Worm (Caenorhabditis elegans) whole organism, L2 larva: ENCODE results near the gene ptrn-1.

Experiments
- C34F6.9 ChIP-seq: fragments of 150-350 bp; optimal IDR thresholded peaks from 2 replicates; lab custom pipeline; 2014; ENCODE audit warnings: missing biosample characterization, missing genetic modification characterization
- F13H6.1 ChIP-seq: sonication (generic microtip); optimal IDR thresholded peaks from 2 replicates; lab custom pipeline; 2016; ENCODE audit warnings: missing genetic modification characterization, missing compliant biosample characterization
- ZK546.5 ChIP-seq: sonication (generic microtip); optimal IDR thresholded peaks from 2 replicates; lab custom pipeline; 2017; ENCODE audit warnings: missing biosample characterization, missing genetic modification characterization
- ama-1 ChIP-seq: fragments of 150-350 bp; optimal IDR thresholded peaks from 2 replicates; lab custom pipeline; 2018; ENCODE audit warnings: inconsistent platforms
- blmp-1 ChIP-seq: sonication (generic microtip); optimal IDR thresholded peaks from 2 replicates; lab custom pipeline; 2017; ENCODE audit warnings: missing genetic modification characterization, mild to moderate bottlenecking, missing compliant biosample characterization, antibody characterized with exemption, moderate library complexity; ENCODE audit not compliant: insufficient read depth
- ceh-82 ChIP-seq: fragments of 150-350 bp; optimal IDR thresholded peaks from 2 replicates; lab custom pipeline; 2014; ENCODE audit warnings: missing biosample characterization, missing genetic modification characterization
- crh-2 ChIP-seq: sonication (generic microtip); optimal IDR thresholded peaks from 2 replicates; lab custom pipeline; 2017; ENCODE audit warnings: missing biosample characterization, missing genetic modification characterization
- egl-27 ChIP-seq: sonication (generic microtip); optimal IDR thresholded peaks from 3 replicates; lab custom pipeline; 2017; ENCODE audit warnings: missing biosample characterization, missing genetic modification reagents, missing genetic modification characterization
- elt-1 ChIP-seq: fragments of 150-350 bp; optimal IDR thresholded peaks from 2 replicates; lab custom pipeline; 2014; ENCODE audit warnings: missing biosample characterization, missing genetic modification characterization
- gmeb-1 ChIP-seq: fragments of 150-350 bp; optimal IDR thresholded peaks from 2 replicates; lab custom pipeline; 2014; ENCODE audit warnings: missing biosample characterization, missing genetic modification characterization
- lin-13 ChIP-seq: fragments of 150-350 bp; optimal IDR thresholded peaks from 2 replicates; lab custom pipeline; 2014; ENCODE audit warnings: missing biosample characterization, missing genetic modification reagents, missing genetic modification characterization
- lsy-2 ChIP-seq, 2 experiments: fragments of 150-350 bp in 1 of 2; sonication (generic microtip) in 1 of 2; optimal IDR thresholded peaks; 2 replicates each; lab custom pipeline; 2014 to 2017; ENCODE audit warnings: missing biosample characterization in 2 of 2, missing genetic modification characterization in 2 of 2
- mdl-1 ChIP-seq, 2 experiments: fragments of 150-350 bp in 1 of 2; sonication (generic microtip) in 1 of 2; optimal IDR thresholded peaks; 2 replicates each; lab custom pipeline; 2017; ENCODE audit warnings: missing biosample characterization in 2 of 2, missing genetic modification characterization in 2 of 2
- nhr-10 ChIP-seq: sonication (generic microtip); optimal IDR thresholded peaks from 2 replicates; lab custom pipeline; 2017; ENCODE audit warnings: missing biosample characterization, missing genetic modification characterization
- nhr-11 ChIP-seq: fragments of 150-350 bp; optimal IDR thresholded peaks from 2 replicates; lab custom pipeline; 2014; ENCODE audit warnings: missing biosample characterization, missing genetic modification characterization
- nhr-129 ChIP-seq: fragments of 150-350 bp; optimal IDR thresholded peaks from 2 replicates; lab custom pipeline; 2014; ENCODE audit warnings: missing biosample characterization, missing genetic modification characterization
- nhr-21 ChIP-seq: fragments of 150-350 bp; optimal IDR thresholded peaks from 2 replicates; lab custom pipeline; 2014; ENCODE audit warnings: missing biosample characterization, missing genetic modification characterization
- nhr-25 ChIP-seq: fragments of 150-350 bp; sonication (generic microtip); optimal IDR thresholded peaks from 3 replicates; lab custom pipeline; 2014; ENCODE audit warnings: missing biosample characterization, missing genetic modification characterization
- nhr-6 ChIP-seq: fragments of 150-350 bp; optimal IDR thresholded peaks from 2 replicates; lab custom pipeline; 2014; ENCODE audit warnings: missing biosample characterization, missing genetic modification characterization
- peb-1 ChIP-seq: fragments of 150-350 bp; optimal IDR thresholded peaks from 2 replicates; lab custom pipeline; 2014; ENCODE audit warnings: missing biosample characterization, missing genetic modification characterization
- sem-4 ChIP-seq: fragments of 150-350 bp; optimal IDR thresholded peaks from 2 replicates; lab custom pipeline; 2014; ENCODE audit warnings: missing biosample characterization, missing genetic modification reagents, missing genetic modification characterization
- skn-1 ChIP-seq: sonication (generic microtip); optimal IDR thresholded peaks from 2 replicates; lab custom pipeline; 2017; ENCODE audit warnings: missing biosample characterization, missing genetic modification characterization
- sma-3 ChIP-seq: sonication (generic microtip); optimal IDR thresholded peaks from 2 replicates; lab custom pipeline; 2016; ENCODE audit warnings: missing genetic modification reagents, missing genetic modification characterization, missing compliant biosample characterization
- sma-9 ChIP-seq, 2 experiments: fragments of 150-350 bp in 1 of 2; sonication (generic microtip) in 1 of 2; optimal IDR thresholded peaks; 2 replicates each; lab custom pipeline; 2014 to 2016; ENCODE audit warnings: missing genetic modification characterization in 2 of 2, mild to moderate bottlenecking in 1 of 2, missing biosample characterization in 1 of 2, missing compliant biosample characterization in 1 of 2, missing genetic modification reagents in 1 of 2, moderate library complexity in 1 of 2
- snpc-4 ChIP-seq: fragments of 150-350 bp; optimal IDR thresholded peaks from 2 replicates; lab custom pipeline; 2014; ENCODE audit warnings: missing biosample characterization, missing genetic modification characterization
- unc-39 ChIP-seq: fragments of 150-350 bp; optimal IDR thresholded peaks from 2 replicates; lab custom pipeline; 2014; ENCODE audit warnings: missing biosample characterization, missing genetic modification characterization
- ztf-11 ChIP-seq: sonication (generic microtip); optimal IDR thresholded peaks from 2 replicates; lab custom pipeline; 2017; ENCODE audit warnings: missing biosample characterization, missing genetic modification characterization
- ztf-4 ChIP-seq: fragments of 150-350 bp; optimal IDR thresholded peaks from 2 replicates; lab custom pipeline; 2014; ENCODE audit warnings: missing biosample characterization, missing genetic modification characterization

Gene ptrn-1

DNA sequence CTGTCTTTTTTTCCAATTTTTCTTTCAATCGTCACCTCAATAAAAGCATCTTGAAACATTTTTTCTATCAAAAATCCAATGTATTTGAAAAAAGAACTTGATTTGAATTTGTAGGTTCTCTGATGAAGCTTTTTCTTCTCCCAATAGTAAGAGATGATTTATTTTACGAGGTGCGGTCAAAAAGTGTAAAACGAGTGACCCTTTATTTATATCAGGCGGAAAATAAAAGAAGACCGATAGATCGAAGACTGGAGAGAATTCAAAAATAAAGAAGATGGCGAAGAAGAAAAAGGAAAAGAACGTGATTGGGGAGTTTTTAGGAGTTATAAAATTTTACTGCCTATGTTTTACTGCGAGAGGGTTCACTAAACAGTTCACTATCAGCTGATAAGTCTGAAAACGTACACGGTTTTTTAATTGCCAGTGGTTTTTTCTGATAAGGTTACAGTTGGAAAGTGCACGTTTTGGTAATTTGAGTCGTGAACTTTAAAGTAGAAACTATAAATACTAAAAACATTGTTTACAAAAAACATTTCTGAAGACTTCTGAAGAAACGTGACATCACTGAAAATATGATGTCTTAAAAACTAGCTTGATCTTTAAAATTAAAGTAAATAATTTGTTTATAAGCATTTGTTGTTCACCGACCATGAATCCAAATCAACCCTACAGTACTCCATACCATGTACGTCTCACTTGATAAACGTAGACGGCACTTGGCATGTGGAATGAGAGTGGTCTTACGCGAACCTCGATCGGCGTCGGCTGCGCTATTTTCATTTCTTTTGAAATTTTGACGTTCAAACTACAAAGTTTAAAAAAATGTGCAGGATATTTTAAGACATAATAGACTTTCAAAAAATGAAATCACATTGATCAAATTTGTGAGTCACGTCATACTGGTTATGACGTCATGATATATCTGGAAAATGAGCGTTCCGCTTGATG lies 26.1 kb upstream of the ptrn-1 start:
- TF ChIP-seq sem-4 (tag; lab: Kevin White, UChicago), result peak; percentile 11
- TF ChIP-seq C34F6.9, result peak; percentile 30
- peak; percentile 25 for TF ChIP-seq ama-1
- TF ChIP-seq nhr-6 (tag; lab: Kevin White, UChicago), result peak; percentile 24
- TF ChIP-seq ceh-82 (tag; lab: Kevin White, UChicago), result no peak

DNA sequence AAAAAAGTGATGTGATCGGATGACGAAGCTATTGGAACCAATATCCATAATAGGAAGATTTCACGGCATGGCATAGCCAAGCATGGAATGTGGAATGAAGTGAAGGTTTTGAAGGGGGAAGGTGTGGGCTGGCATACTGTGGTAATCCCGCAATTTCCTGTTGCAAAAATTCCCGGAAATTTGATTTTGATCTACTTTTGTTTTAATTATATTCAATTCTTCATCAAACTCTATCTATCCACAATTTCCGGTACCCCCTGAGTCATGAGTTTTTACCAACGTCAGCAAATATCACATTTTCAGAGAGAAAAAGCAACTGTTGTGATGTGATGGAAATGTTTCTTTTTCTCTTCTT lies 25.4 kb upstream of the ptrn-1 start, which contains the start of gene gcy-11:
Gene gcy-11, minus strand, starts transcription at position 101 of the 355 bp plus-strand sequence.
- TF ChIP-seq ztf-4 (tag; lab: Kevin White, UChicago) (no peak), nhr-129 (tag; lab: Kevin White, UChicago) (peak; percentile 3), sma-9 (GFP tag; optimal IDR thresholded peaks at IDR 0.05; lab: Kevin White, UChicago) (peak; percentile 20), sma-9 (tag; optimal IDR thresholded peaks at IDR 0.05; lab: Kevin White, UChicago) (no peak)

DNA sequence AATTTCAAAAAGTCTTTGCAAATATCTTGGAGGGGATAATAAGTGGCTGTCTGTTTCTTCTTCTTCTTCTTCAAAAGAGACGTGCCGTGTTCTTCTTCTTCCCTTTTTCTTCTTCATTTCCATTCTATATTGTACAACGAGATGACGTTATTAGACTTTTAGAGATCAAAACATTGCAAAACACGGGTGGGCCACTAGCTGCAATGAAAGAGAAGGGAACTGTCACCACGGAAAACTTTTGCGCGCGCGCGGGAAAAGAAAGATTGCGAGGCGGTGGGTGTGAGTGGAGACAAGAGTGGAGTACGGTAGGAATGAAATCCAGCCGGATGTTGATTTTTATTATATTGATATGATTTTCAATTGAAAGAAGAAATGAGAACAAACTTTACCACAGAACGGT lies 24.1 kb upstream of the ptrn-1 start:
- peak; percentile 24 for TF ChIP-seq nhr-25 (tag; lab: Kevin White, UChicago)
- TF ChIP-seq blmp-1 (tag; lab: Kevin White, UChicago), result peak; percentile 60
- TF ChIP-seq sma-9 (GFP tag; optimal IDR thresholded peaks at IDR 0.05; lab: Kevin White, UChicago), result peak; percentile 49
- TF ChIP-seq sma-9 (tag; optimal IDR thresholded peaks at IDR 0.05; lab: Kevin White, UChicago), result no peak
- no peak for TF ChIP-seq nhr-10 (tag; lab: Kevin White, UChicago)
- TF ChIP-seq lsy-2 (tag; optimal IDR thresholded peaks at IDR 0.05; lab: Kevin White, UChicago), result no peak
- peak; percentile 47 for TF ChIP-seq nhr-21 (tag; lab: Kevin White, UChicago)
- peak; percentile 37 for TF ChIP-seq sma-3

DNA sequence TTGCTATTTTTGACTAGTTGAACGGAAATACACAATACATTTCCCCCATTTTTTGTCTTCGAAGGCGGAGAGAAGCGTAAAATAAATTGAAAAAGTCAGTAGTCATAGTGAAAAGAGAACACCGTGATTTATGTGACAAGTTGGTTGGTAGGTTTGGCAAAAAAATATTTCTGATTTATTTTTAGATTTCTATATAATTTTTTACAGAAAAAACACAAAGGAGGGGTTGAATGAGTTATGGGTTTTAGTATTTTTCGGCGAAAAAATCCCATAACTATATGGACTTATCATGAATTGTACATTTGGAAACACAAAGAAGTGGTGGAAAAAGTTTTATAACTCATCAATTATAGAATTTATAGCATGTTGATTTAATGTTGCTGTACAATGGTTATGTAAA lies 15.5 kb upstream of the ptrn-1 start, which contains the start of gene C30G4.2:
Gene C30G4.2, minus strand, starts transcription at position 101 of the 400 bp plus-strand sequence.
- no peak for TF ChIP-seq sma-3
- TF ChIP-seq snpc-4 (tag; lab: Kevin White, UChicago), result no peak

DNA sequence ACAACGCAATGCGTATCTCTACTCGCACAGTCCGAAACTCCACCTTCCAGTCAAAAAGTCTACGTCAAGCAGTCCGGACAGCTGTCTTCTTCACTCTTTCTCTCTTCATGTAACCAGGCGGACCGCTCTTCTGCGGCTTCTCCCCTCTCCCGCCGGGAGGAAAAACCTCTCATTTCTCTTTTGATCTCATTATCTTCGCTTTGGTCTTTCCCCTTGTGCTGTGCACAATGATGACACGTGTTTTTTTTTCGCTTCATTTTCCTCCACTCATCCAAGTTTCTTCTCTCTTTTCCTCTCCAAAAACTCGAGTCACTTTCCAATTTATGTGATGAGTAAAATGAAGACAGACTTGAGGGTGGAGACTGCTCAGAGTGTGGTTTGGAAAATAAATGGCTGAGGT lies 12.9 kb upstream of the ptrn-1 start, which contains the start of gene F35B3.7:
Gene F35B3.7, minus strand, starts transcription at position 133 of the 400 bp plus-strand sequence.
- peak; percentile 5 for TF ChIP-seq C34F6.9
- peak; percentile 61 for TF ChIP-seq F13H6.1 (tag; lab: Kevin White, UChicago)
- TF ChIP-seq nhr-6 (tag; lab: Kevin White, UChicago), result no peak
- no peak for TF ChIP-seq blmp-1 (tag; lab: Kevin White, UChicago)
- TF ChIP-seq nhr-129 (tag; lab: Kevin White, UChicago), result peak; percentile 72
- peak; percentile 42 for TF ChIP-seq sma-9 (GFP tag; optimal IDR thresholded peaks at IDR 0.05; lab: Kevin White, UChicago)
- no peak for TF ChIP-seq sma-9 (tag; optimal IDR thresholded peaks at IDR 0.05; lab: Kevin White, UChicago)
- no peak for TF ChIP-seq ZK546.5 (tag; lab: Kevin White, UChicago)
- TF ChIP-seq, all 48 proteins: peak for 4

DNA sequence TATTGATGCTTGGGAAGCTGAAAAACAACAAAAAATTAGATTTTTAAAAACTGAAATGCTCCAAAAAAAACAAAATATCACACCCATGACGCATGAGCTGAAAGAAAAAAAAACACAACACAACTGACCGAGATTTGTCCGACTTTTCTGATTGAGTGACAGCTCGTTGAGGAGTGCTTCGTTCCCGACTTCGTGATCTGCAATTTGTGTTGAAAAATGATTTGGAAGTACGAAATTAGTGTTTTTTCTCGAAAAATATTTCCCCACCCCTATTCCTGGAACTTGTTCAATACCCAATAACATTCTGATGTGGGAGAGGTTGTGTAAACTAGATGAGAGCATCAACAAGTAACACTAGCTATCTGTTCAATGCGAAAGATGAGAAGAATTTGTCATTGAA lies 11.6 kb upstream of the ptrn-1 start:
- TF ChIP-seq ztf-11 (tag; lab: Kevin White, UChicago) (no peak), sma-3 (no peak), lin-13 (GFP tag; lab: Kevin White, UChicago) (no peak), blmp-1 (tag; lab: Kevin White, UChicago) (no peak), nhr-11 (no peak), crh-2 (tag; lab: Kevin White, UChicago) (no peak), ztf-4 (tag; lab: Kevin White, UChicago) (no peak), ceh-82 (tag; lab: Kevin White, UChicago) (no peak), unc-39 (tag; lab: Kevin White, UChicago) (no peak), skn-1 (tag; lab: Kevin White, UChicago) (no peak), elt-1 (no peak), nhr-10 (tag; lab: Kevin White, UChicago) (no peak), peb-1 (tag; lab: Kevin White, UChicago) (no peak), nhr-25 (tag; lab: Kevin White, UChicago) (no peak), gmeb-1 (tag; lab: Kevin White, UChicago) (no peak), ZK546.5 (tag; lab: Kevin White, UChicago) (no peak), F13H6.1 (tag; lab: Kevin White, UChicago) (no peak), egl-27 (tag; lab: Kevin White, UChicago) (no peak), mdl-1 (tag; optimal IDR thresholded peaks at IDR 0.05; lab: Kevin White, UChicago) (no peak)
